Fruit fly (Drosophila melanogaster) whole organism, pupa: ENCODE data around the gene CG12506.

Experiments
- CG10348 ChIP-seq: fragments of 200-800 bp; sonication (Bioruptor generic); IDR thresholded peaks from 2 replicates; pipeline ENCODE4 v1.3.6; 2022; ENCODE audit warnings: missing biosample characterization, missing genetic modification characterization
- CG13204 ChIP-seq: fragments of 200-800 bp; sonication (Bioruptor generic); optimal IDR thresholded peaks from 2 replicates; lab custom pipeline; 2018; ENCODE audit warnings: missing biosample characterization, mild to moderate bottlenecking, missing genetic modification characterization, moderate library complexity
- CG14655 ChIP-seq: fragments of 200-800 bp; sonication (Bioruptor generic); optimal IDR thresholded peaks from 3 replicates; lab custom pipeline; 2017; ENCODE audit warnings: mild to moderate bottlenecking, missing biosample characterization, missing genetic modification reagents, missing genetic modification characterization
- EcR ChIP-seq: fragments of 200-800 bp; sonication (Bioruptor generic); optimal IDR thresholded peaks from 3 replicates; lab custom pipeline; 2019; ENCODE audit warnings: missing biosample characterization, missing genetic modification characterization, mild to moderate bottlenecking, moderate library complexity, missing genetic modification reagents

dm6 chr2L:810277-810676, 36.9 kb downstream of the CG12506 start, which contains the start of gene Nnf1b:
- TF ChIP-seq CG13204 (GFP tag; lab: Kevin White, UChicago): no peak
- no peak for TF ChIP-seq CG14655 (GFP tag; lab: Kevin White, UChicago)
- TF ChIP-seq EcR (GFP tag; lab: Kevin White, UChicago): no peak
- TF ChIP-seq CG10348 (GFP tag; lab: Robert Waterston, UW): no peak
